Fruit fly (Drosophila melanogaster) whole organism, embryonic: ENCODE measurements around the gene ph-p.

Experiments
- Antp ChIP-seq: fragments of 200-800 bp; sonication (Bioruptor generic); optimal IDR thresholded peaks from 3 replicates; lab custom pipeline; 2016; ENCODE audit warnings: missing biosample characterization, missing genetic modification characterization
- Asciz ChIP-seq: fragments of 200-800 bp; sonication (Bioruptor generic); optimal IDR thresholded peaks from 2 replicates; lab custom pipeline; 2017; ENCODE audit warnings: missing biosample characterization, mild to moderate bottlenecking, missing genetic modification characterization, missing genetic modification reagents
- CG10959 ChIP-seq: fragments of 200-800 bp; sonication (Bioruptor generic); IDR thresholded peaks from 2 replicates; pipeline ENCODE4 v1.3.6; 2022; ENCODE audit warnings: missing biosample characterization, missing genetic modification characterization
- CG12769 ChIP-seq: fragments of 200-800 bp; sonication (Bioruptor generic); optimal IDR thresholded peaks from 2 replicates; lab custom pipeline; 2019; ENCODE audit warnings: missing biosample characterization, mild to moderate bottlenecking, missing genetic modification characterization, moderate library complexity
- CG14441 ChIP-seq: fragments of 200-800 bp; sonication (Bioruptor generic); IDR thresholded peaks from 2 replicates; pipeline ENCODE4 v1.3.6; 2022; ENCODE audit warnings: missing biosample characterization, missing genetic modification characterization
- CG16813 ChIP-seq: fragments of 200-800 bp; sonication (Bioruptor generic); IDR thresholded peaks from 3 replicates; pipeline ENCODE4 v1.3.6; 2022; ENCODE audit warnings: missing biosample characterization, missing genetic modification characterization; ENCODE audit not compliant: partially characterized antibody
- CG17359 ChIP-seq: fragments of 200-800 bp; sonication (Bioruptor generic); optimal IDR thresholded peaks from 3 replicates; lab custom pipeline; 2018; ENCODE audit warnings: missing biosample characterization, mild to moderate bottlenecking, missing genetic modification characterization, moderate library complexity
- CG17612 ChIP-seq: fragments of 200-800 bp; sonication (Bioruptor generic); IDR thresholded peaks from 2 replicates; pipeline ENCODE4 v1.3.6; 2022; ENCODE audit warnings: missing biosample characterization, missing genetic modification characterization
- CG18764 ChIP-seq: fragments of 200-800 bp; sonication (Bioruptor generic); optimal IDR thresholded peaks from 3 replicates; lab custom pipeline; 2016; ENCODE audit warnings: missing biosample characterization, missing genetic modification characterization
- CG2129 ChIP-seq: fragments of 200-800 bp; sonication (Bioruptor generic); IDR thresholded peaks from 2 replicates; pipeline ENCODE4 v1.3.6; 2022; ENCODE audit warnings: missing biosample characterization, missing genetic modification characterization; ENCODE audit not compliant: partially characterized antibody
- CG33557 ChIP-seq: fragments of 200-800 bp; sonication (Bioruptor generic); optimal IDR thresholded peaks from 2 replicates; lab custom pipeline; 2019; ENCODE audit warnings: missing biosample characterization, mild to moderate bottlenecking, missing genetic modification characterization, moderate library complexity
- CG3838 ChIP-seq: fragments of 200-800 bp; sonication (Bioruptor generic); optimal IDR thresholded peaks from 3 replicates; lab custom pipeline; 2016; ENCODE audit warnings: missing biosample characterization, missing genetic modification characterization
- CG4360 ChIP-seq: fragments of 200-800 bp; sonication (Bioruptor generic); IDR thresholded peaks from 2 replicates; pipeline ENCODE4 v1.3.6; 2022; ENCODE audit warnings: missing biosample characterization, missing genetic modification characterization
- CG4617 ChIP-seq: fragments of 200-800 bp; sonication (Bioruptor generic); optimal IDR thresholded peaks from 3 replicates; lab custom pipeline; 2016; ENCODE audit warnings: missing biosample characterization, missing genetic modification characterization, borderline replicate concordance
- CG4730 ChIP-seq: fragments of 200-800 bp; sonication (Bioruptor generic); IDR thresholded peaks from 2 replicates; pipeline ENCODE4 v1.3.6; 2022; ENCODE audit warnings: missing biosample characterization, missing genetic modification characterization
- CG6175 ChIP-seq: fragments of 200-800 bp; sonication (Bioruptor generic); IDR thresholded peaks from 3 replicates; pipeline ENCODE4 v1.3.6; 2022; ENCODE audit warnings: missing biosample characterization, missing genetic modification characterization
- CG6254 ChIP-seq: fragments of 200-800 bp; sonication (Bioruptor generic); optimal IDR thresholded peaks from 3 replicates; lab custom pipeline; 2017; ENCODE audit warnings: mild to moderate bottlenecking, missing biosample characterization, missing genetic modification reagents, missing genetic modification characterization
- CG6791 ChIP-seq: fragments of 200-800 bp; sonication (Bioruptor generic); IDR thresholded peaks from 3 replicates; pipeline ENCODE4 v1.3.6; 2022; ENCODE audit warnings: missing biosample characterization, missing genetic modification characterization; ENCODE audit not compliant: partially characterized antibody
- CG6854 ChIP-seq: fragments of 200-800 bp; sonication (Bioruptor generic); optimal IDR thresholded peaks from 3 replicates; lab custom pipeline; 2017; ENCODE audit warnings: missing biosample characterization, mild to moderate bottlenecking, missing genetic modification characterization
- CG8478 ChIP-seq: fragments of >200 bp; optimal IDR thresholded peaks from 2 replicates; lab custom pipeline; 2018
- CG9215 ChIP-seq: fragments of 200-800 bp; sonication (Bioruptor generic); IDR thresholded peaks from 2 replicates; pipeline ENCODE4 v1.3.6; 2022; ENCODE audit warnings: missing biosample characterization, missing genetic modification characterization
- CG9609 ChIP-seq: fragments of 200-800 bp; sonication (Bioruptor generic); optimal IDR thresholded peaks from 3 replicates; lab custom pipeline; 2016; ENCODE audit warnings: missing biosample characterization, missing genetic modification characterization
- CG9876 ChIP-seq: fragments of 200-800 bp; sonication (Bioruptor generic); optimal IDR thresholded peaks from 2 replicates; lab custom pipeline; 2016; ENCODE audit warnings: missing biosample characterization, missing genetic modification characterization
- CrebB ChIP-seq: fragments of 200-800 bp; sonication (Bioruptor generic); optimal IDR thresholded peaks from 3 replicates; lab custom pipeline; 2018; ENCODE audit warnings: missing biosample characterization, mild to moderate bottlenecking, missing genetic modification characterization
- Hey ChIP-seq: fragments of 200-800 bp; sonication (Bioruptor generic); optimal IDR thresholded peaks from 3 replicates; lab custom pipeline; 2018; ENCODE audit warnings: missing biosample characterization, mild to moderate bottlenecking, missing genetic modification characterization
- Jarid2 ChIP-seq: fragments of 200-800 bp; sonication (Bioruptor generic); optimal IDR thresholded peaks from 3 replicates; lab custom pipeline; 2017; ENCODE audit warnings: mild to moderate bottlenecking, missing biosample characterization, missing genetic modification reagents, missing genetic modification characterization
- MESR4 ChIP-seq: fragments of 200-800 bp; sonication (Bioruptor generic); optimal IDR thresholded peaks from 2 replicates; lab custom pipeline; 2018; ENCODE audit warnings: missing biosample characterization, mild to moderate bottlenecking, missing genetic modification characterization, moderate library complexity
- Med ChIP-seq: fragments of 200-800 bp; sonication (Bioruptor generic); peaks from one replicate; lab custom pipeline; 2016; ENCODE audit warnings: missing biosample characterization, missing genetic modification characterization, mild to moderate bottlenecking, inconsistent platforms, moderate library complexity
- Nf-YC ChIP-seq: fragments of 200-800 bp; optimal IDR thresholded peaks from 3 replicates; lab custom pipeline; 2019; ENCODE audit warnings: missing biosample characterization, mild to moderate bottlenecking, missing genetic modification characterization, moderate library complexity
- Sry-β ChIP-seq: fragments of 200-800 bp; sonication (Bioruptor generic); optimal IDR thresholded peaks from 2 replicates; lab custom pipeline; 2018; ENCODE audit warnings: missing biosample characterization, mild to moderate bottlenecking, missing genetic modification characterization, moderate library complexity
- Stat92E ChIP-seq, 3 experiments: fragments of >200 bp in 2 of 3; fragments of 200-800 bp in 1 of 3; sonication (Bioruptor generic) in 1 of 3; optimal IDR thresholded peaks; 2 replicates each; lab custom pipeline; 2017 to 2019; ENCODE audit warnings: missing biosample characterization in 3 of 3, missing genetic modification characterization in 3 of 3, mild to moderate bottlenecking in 1 of 3, moderate library complexity in 1 of 3
- Xbp1 ChIP-seq: fragments of 200-800 bp; sonication (Bioruptor generic); optimal IDR thresholded peaks from 3 replicates; lab custom pipeline; 2016; ENCODE audit warnings: missing biosample characterization, mild to moderate bottlenecking, missing genetic modification characterization
- Xrp1 ChIP-seq: fragments of 200-800 bp; sonication (Bioruptor generic); IDR thresholded peaks from 2 replicates; pipeline ENCODE4 v1.3.6; 2022; ENCODE audit warnings: missing biosample characterization, missing genetic modification characterization
- abd-A ChIP-seq: fragments of 200-800 bp; sonication (Bioruptor generic); optimal IDR thresholded peaks from 3 replicates; lab custom pipeline; 2019; ENCODE audit warnings: missing biosample characterization, mild to moderate bottlenecking, missing genetic modification characterization, moderate library complexity
- disco-r ChIP-seq: fragments of 200-800 bp; sonication (Bioruptor generic); optimal IDR thresholded peaks from 2 replicates; lab custom pipeline; 2016; ENCODE audit warnings: missing biosample characterization, missing genetic modification characterization
- fd102C ChIP-seq: fragments of 200-800 bp; sonication (Bioruptor generic); optimal IDR thresholded peaks from 2 replicates; lab custom pipeline; 2018; ENCODE audit warnings: missing biosample characterization, mild to moderate bottlenecking, missing genetic modification characterization, moderate library complexity
- gce ChIP-seq: fragments of 200-800 bp; sonication (Bioruptor generic); IDR thresholded peaks from 3 replicates; pipeline ENCODE4 v1.3.6; 2022; ENCODE audit warnings: missing biosample characterization, missing genetic modification characterization
- grau ChIP-seq: fragments of 200-800 bp; optimal IDR thresholded peaks from 3 replicates; lab custom pipeline; 2019; ENCODE audit warnings: missing biosample characterization, mild to moderate bottlenecking, missing genetic modification characterization, moderate library complexity
- hth ChIP-seq: fragments of >200 bp; optimal IDR thresholded peaks from 2 replicates; lab custom pipeline; 2017; ENCODE audit warnings: inconsistent platforms
- kah ChIP-seq: fragments of 200-800 bp; sonication (Bioruptor generic); optimal IDR thresholded peaks from 2 replicates; lab custom pipeline; 2018; ENCODE audit warnings: missing biosample characterization, mild to moderate bottlenecking, missing genetic modification characterization
- mirr ChIP-seq: fragments of 200-800 bp; sonication (Bioruptor generic); optimal IDR thresholded peaks from 3 replicates; lab custom pipeline; 2018; ENCODE audit warnings: missing biosample characterization, mild to moderate bottlenecking, missing genetic modification characterization
- nom ChIP-seq: fragments of 200-800 bp; sonication (Bioruptor generic); optimal IDR thresholded peaks from 2 replicates; lab custom pipeline; 2017; ENCODE audit warnings: missing biosample characterization, missing genetic modification characterization, mild to moderate bottlenecking, moderate library complexity, missing genetic modification reagents
- ranshi ChIP-seq: fragments of 200-800 bp; sonication (Bioruptor generic); IDR thresholded peaks from 2 replicates; pipeline ENCODE4 v1.3.6; 2022; ENCODE audit warnings: missing biosample characterization, missing genetic modification characterization
- slbo ChIP-seq: fragments of 200-800 bp; sonication (Bioruptor generic); IDR thresholded peaks from 2 replicates; pipeline ENCODE4 v1.3.6; 2022; ENCODE audit warnings: missing biosample characterization, missing genetic modification characterization
- tap ChIP-seq: fragments of 200-800 bp; optimal IDR thresholded peaks from 3 replicates; lab custom pipeline; 2019; ENCODE audit warnings: missing biosample characterization, mild to moderate bottlenecking, missing genetic modification characterization, moderate library complexity
- tna ChIP-seq: fragments of 200-800 bp; sonication (Bioruptor generic); IDR thresholded peaks from 2 replicates; pipeline ENCODE4 v1.3.6; 2022; ENCODE audit warnings: missing biosample characterization, missing genetic modification characterization; ENCODE audit not compliant: partially characterized antibody
- vfl ChIP-seq: fragments of 200-800 bp; sonication (Bioruptor generic); optimal IDR thresholded peaks from 2 replicates; lab custom pipeline; 2016; ENCODE audit warnings: missing biosample characterization, missing genetic modification characterization
- wor ChIP-seq: fragments of 200-800 bp; sonication (Bioruptor generic); IDR thresholded peaks from 2 replicates; pipeline ENCODE4 v1.3.6; 2022; ENCODE audit warnings: missing biosample characterization, missing genetic modification characterization
- yki ChIP-seq: fragments of >200 bp; optimal IDR thresholded peaks from 3 replicates; lab custom pipeline; 2018

Gene ph-p

DNA sequence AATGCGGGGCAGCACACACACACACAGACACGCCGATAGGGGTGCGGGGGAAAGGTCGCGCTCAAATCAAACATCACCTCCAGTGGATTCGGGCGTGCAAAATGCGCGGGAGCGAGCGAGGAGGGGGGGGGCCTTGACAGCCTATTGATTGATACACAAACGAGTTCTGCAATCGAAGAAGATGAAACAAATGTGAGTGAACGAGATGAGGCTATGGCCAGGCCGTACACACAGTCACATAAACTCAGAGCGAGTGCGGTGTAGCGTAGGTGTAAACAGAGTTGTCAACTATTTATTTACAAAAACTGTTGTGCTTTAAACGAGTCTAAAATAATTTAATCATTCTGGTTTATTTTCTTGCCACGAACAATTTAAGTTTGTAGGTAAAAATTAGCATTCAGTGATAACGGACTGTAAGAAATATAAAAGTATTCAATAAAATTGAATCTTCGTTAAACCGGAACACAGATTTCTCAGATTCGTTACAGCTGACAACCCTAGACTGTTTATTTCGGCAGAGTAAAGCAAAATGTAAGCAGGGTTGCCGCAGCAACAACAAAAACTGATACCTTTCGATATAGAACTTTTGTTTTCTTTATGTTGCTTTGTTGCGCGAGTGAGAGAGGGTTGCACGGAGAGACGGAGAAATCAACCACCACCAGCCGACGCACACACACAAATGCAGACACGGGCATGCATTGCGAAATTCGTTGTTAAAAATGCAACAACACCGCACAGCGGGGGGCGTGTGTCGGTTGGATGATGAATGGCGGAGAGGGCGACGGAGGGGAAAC lies 3.0 kb downstream of the ph-p start (continued):
- TF ChIP-seq CG4617 (GFP tag; lab: Kevin White, UChicago) (peak; percentile 64), yki (lab: Kevin White, UChicago) (no peak), CG18764 (GFP tag; lab: Kevin White, UChicago) (peak; percentile 70), CrebB (tag; lab: Kevin White, UChicago) (peak; percentile 85), CG8478 (lab: Kevin White, UChicago) (no peak), Stat92E (GFP tag; optimal IDR thresholded peaks at IDR 0.05; lab: Kevin White, UChicago) (peak in 1 of 3 experiments; percentile 52), CG3838 (GFP tag; lab: Kevin White, UChicago) (peak; percentile 82), CG6791 (GFP tag; lab: Robert Waterston, UW) (no peak), CG4360 (GFP tag; lab: Robert Waterston, UW) (peak; percentile 85), CG33557 (GFP tag; lab: Kevin White, UChicago) (peak; percentile 91), CG17612 (GFP tag; lab: Robert Waterston, UW) (peak; percentile 28; the same call in 1 of the 2 replicates), CG14441 (GFP tag; lab: Robert Waterston, UW) (peak; percentile 90), fd102C (GFP tag; lab: Kevin White, UChicago) (peak; percentile 63), disco-r (GFP tag; lab: Kevin White, UChicago) (peak; percentile 79), tna (no peak), CG6854 (GFP tag; lab: Kevin White, UChicago) (peak; percentile 93), gce (GFP tag; lab: Robert Waterston, UW) (peak; percentile 76), Hey (tag; lab: Kevin White, UChicago) (peak; percentile 19), CG6254 (GFP tag; lab: Kevin White, UChicago) (peak; percentile 78), Xrp1 (GFP tag; lab: Robert Waterston, UW) (peak; percentile 91), Xbp1 (GFP tag; lab: Kevin White, UChicago) (peak; percentile 86), mirr (GFP tag; lab: Kevin White, UChicago) (peak; percentile 75), CG17359 (peak; percentile 90), Asciz (GFP tag; lab: Kevin White, UChicago) (peak; percentile 88), ranshi (GFP tag; lab: Robert Waterston, UW) (peak; percentile 81), CG9876 (GFP tag; lab: Kevin White, UChicago) (peak; percentile 32), kah (GFP tag; lab: Kevin White, UChicago) (peak; percentile 79), slbo (GFP tag; lab: Robert Waterston, UW) (peak; percentile 78), CG9609 (GFP tag; lab: Kevin White, UChicago) (peak; percentile 67), abd-A (peak; percentile 77), hth (lab: Kevin White, UChicago) (peak; percentile 41), CG16813 (GFP tag; lab: Robert Waterston, UW) (no peak), Sry-β (GFP tag; lab: Kevin White, UChicago) (peak; percentile 40), wor (peak; percentile 53; the same call in 1 of the 2 replicates), Jarid2 (GFP tag; lab: Kevin White, UChicago) (peak; percentile 63), Med (GFP tag; lab: Kevin White, UChicago) (peak; percentile 97), CG10959 (GFP tag; lab: Robert Waterston, UW) (peak; percentile 71), Nf-YC (tag; lab: Kevin White, UChicago) (peak; percentile 87), CG2129 (GFP tag; lab: Robert Waterston, UW) (no peak), tap (tag; lab: Kevin White, UChicago) (peak; percentile 90), CG12769 (peak; percentile 90), vfl (GFP tag; lab: Kevin White, UChicago) (peak; percentile 42), CG6175 (0 out of 3 replicates have a peak, but pooled peaks have one; percentile 38), grau (tag; lab: Kevin White, UChicago) (peak; percentile 92), CG9215 (GFP tag; lab: Robert Waterston, UW) (peak; percentile 83), Antp (GFP tag; lab: Kevin White, UChicago) (peak; percentile 78), nom (GFP tag; lab: Kevin White, UChicago) (peak; percentile 63), CG4730 (GFP tag; lab: Robert Waterston, UW) (peak; percentile 68), MESR4 (GFP tag; lab: Kevin White, UChicago) (peak; percentile 17)
